Fruit fly (Drosophila melanogaster): ENCODE data around the gene NT1.

- TF ChIP-seq psq (optimal IDR thresholded peaks at IDR 0.05), result no peak
- TF ChIP-seq CG8478 (optimal IDR thresholded peaks at IDR 0.05), result no peak
- TF ChIP-seq pan (optimal IDR thresholded peaks at IDR 0.05), result no peak
- no peak for TF ChIP-seq usp (GFP tag; optimal IDR thresholded peaks at IDR 0.05)
These were observed 36.9 kb upstream of the NT1 start for dm6 chr3L:4545138-4545537.
